Fruit fly (Drosophila melanogaster) whole organism, embryonic: ENCODE data around the gene Cpr23B.

Experiments
- CG10147 ChIP-seq: fragments of 200-800 bp; sonication (Bioruptor generic); optimal IDR thresholded peaks from 2 replicates; lab custom pipeline; 2019; ENCODE audit warnings: missing biosample characterization, mild to moderate bottlenecking, missing genetic modification characterization, moderate library complexity
- CG10267 ChIP-seq: fragments of 200-800 bp; sonication (Bioruptor generic); optimal IDR thresholded peaks from 2 replicates; lab custom pipeline; 2018; ENCODE audit warnings: missing biosample characterization, mild to moderate bottlenecking, missing genetic modification characterization, moderate library complexity
- CG11504 ChIP-seq: fragments of 200-800 bp; sonication (Bioruptor generic); optimal IDR thresholded peaks from 3 replicates; lab custom pipeline; 2019; ENCODE audit warnings: missing biosample characterization, mild to moderate bottlenecking, missing genetic modification characterization, moderate library complexity
- CG12744 ChIP-seq: fragments of 200-800 bp; sonication (Bioruptor generic); optimal IDR thresholded peaks from 2 replicates; lab custom pipeline; 2016; ENCODE audit warnings: missing biosample characterization, missing genetic modification characterization
- CG14014 ChIP-seq: fragments of 200-800 bp; sonication (Bioruptor generic); IDR thresholded peaks from 2 replicates; pipeline ENCODE4 v1.3.6; 2022; ENCODE audit warnings: missing biosample characterization, missing genetic modification characterization
- CG14860 ChIP-seq: fragments of 200-800 bp; sonication (Bioruptor generic); IDR thresholded peaks from 3 replicates; pipeline ENCODE4 v1.3.6; 2022; ENCODE audit warnings: missing biosample characterization, missing genetic modification characterization; ENCODE audit not compliant: partially characterized antibody
- CG15514 ChIP-seq: fragments of 200-800 bp; sonication (Bioruptor generic); optimal IDR thresholded peaks from 3 replicates; lab custom pipeline; 2017; ENCODE audit warnings: missing biosample characterization, missing genetic modification characterization, mild to moderate bottlenecking, moderate library complexity, missing genetic modification reagents
- CG17359 ChIP-seq: fragments of 200-800 bp; sonication (Bioruptor generic); optimal IDR thresholded peaks from 3 replicates; lab custom pipeline; 2018; ENCODE audit warnings: missing biosample characterization, mild to moderate bottlenecking, missing genetic modification characterization, moderate library complexity
- CG17361 ChIP-seq: fragments of 200-800 bp; sonication (Bioruptor generic); IDR thresholded peaks from 3 replicates; pipeline ENCODE4 v1.3.6; 2022; ENCODE audit warnings: missing biosample characterization, missing genetic modification characterization
- CG18764 ChIP-seq: fragments of 200-800 bp; sonication (Bioruptor generic); optimal IDR thresholded peaks from 3 replicates; lab custom pipeline; 2016; ENCODE audit warnings: missing biosample characterization, missing genetic modification characterization
- CG2678 ChIP-seq: fragments of 200-800 bp; sonication (Bioruptor generic); optimal IDR thresholded peaks from 3 replicates; lab custom pipeline; 2019; ENCODE audit warnings: missing biosample characterization, mild to moderate bottlenecking, missing genetic modification characterization, moderate library complexity
- CG3726 ChIP-seq: fragments of 200-800 bp; sonication (Bioruptor generic); IDR thresholded peaks from 3 replicates; pipeline ENCODE4, ENCODE4 v1.3.6; 2022; ENCODE audit warnings: missing biosample characterization, missing genetic modification characterization
- CG4730 ChIP-seq: fragments of 200-800 bp; sonication (Bioruptor generic); IDR thresholded peaks from 2 replicates; pipeline ENCODE4 v1.3.6; 2022; ENCODE audit warnings: missing biosample characterization, missing genetic modification characterization
- CG6683 ChIP-seq: fragments of 200-800 bp; sonication (Bioruptor generic); optimal IDR thresholded peaks from 2 replicates; lab custom pipeline; 2017; ENCODE audit warnings: missing biosample characterization, mild to moderate bottlenecking, missing genetic modification characterization, missing genetic modification reagents
- CG6813 ChIP-seq: fragments of 200-800 bp; sonication (Bioruptor generic); optimal IDR thresholded peaks from 2 replicates; lab custom pipeline; 2017; ENCODE audit warnings: missing biosample characterization, missing genetic modification characterization, mild to moderate bottlenecking, moderate library complexity, missing genetic modification reagents
- CG8281 ChIP-seq: fragments of 200-800 bp; sonication (Bioruptor generic); optimal IDR thresholded peaks from 2 replicates; lab custom pipeline; 2018; ENCODE audit warnings: missing biosample characterization, mild to moderate bottlenecking, missing genetic modification characterization, moderate library complexity
- CG9437 ChIP-seq: fragments of 200-800 bp; sonication (Bioruptor generic); optimal IDR thresholded peaks from 2 replicates; lab custom pipeline; 2018; ENCODE audit warnings: missing biosample characterization, mild to moderate bottlenecking, missing genetic modification characterization
- CHES-1-like ChIP-seq: fragments of 200-800 bp; sonication (Bioruptor generic); optimal IDR thresholded peaks from 2 replicates; lab custom pipeline; 2016; ENCODE audit warnings: missing biosample characterization, missing genetic modification characterization
- CTCF ChIP-seq: fragments of 200-800 bp; sonication (Bioruptor generic); optimal IDR thresholded peaks from 2 replicates; lab custom pipeline; 2017; ENCODE audit warnings: missing biosample characterization, mild to moderate bottlenecking, missing genetic modification characterization, moderate library complexity
- E2f1 ChIP-seq: fragments of 200-800 bp; sonication (Bioruptor generic); IDR thresholded peaks from 2 replicates; pipeline ENCODE4 v1.3.6; 2022; ENCODE audit warnings: missing biosample characterization, missing genetic modification characterization
- Fer1 ChIP-seq: fragments of 200-800 bp; sonication (Bioruptor generic); optimal IDR thresholded peaks from 2 replicates; lab custom pipeline; 2017; ENCODE audit warnings: missing biosample characterization, mild to moderate bottlenecking, missing genetic modification characterization
- Hr3 ChIP-seq: fragments of 200-800 bp; sonication (Bioruptor generic); optimal IDR thresholded peaks from 3 replicates; lab custom pipeline; 2016; ENCODE audit warnings: missing biosample characterization, missing genetic modification characterization
- Mes4 ChIP-seq: fragments of 200-800 bp; sonication (Bioruptor generic); optimal IDR thresholded peaks from 2 replicates; lab custom pipeline; 2016; ENCODE audit warnings: missing biosample characterization, missing genetic modification characterization
- NC2β ChIP-seq: fragments of 200-800 bp; sonication (Bioruptor generic); optimal IDR thresholded peaks from 2 replicates; lab custom pipeline; 2016; ENCODE audit warnings: missing biosample characterization, missing genetic modification characterization
- Nf-YB ChIP-seq: fragments of 200-800 bp; sonication (Bioruptor generic); optimal IDR thresholded peaks from 3 replicates; lab custom pipeline; 2019; ENCODE audit warnings: missing biosample characterization, mild to moderate bottlenecking, missing genetic modification characterization, moderate library complexity
- Ptx1 ChIP-seq: fragments of 200-800 bp; sonication (Bioruptor generic); IDR thresholded peaks from 2 replicates; pipeline ENCODE4 v1.3.6; 2022; ENCODE audit warnings: missing biosample characterization, missing genetic modification characterization
- Rx ChIP-seq: fragments of 200-800 bp; sonication (Bioruptor generic); IDR thresholded peaks from 2 replicates; pipeline ENCODE4 v1.3.6; 2022; ENCODE audit warnings: missing biosample characterization, missing genetic modification characterization
- Xbp1 ChIP-seq: fragments of 200-800 bp; sonication (Bioruptor generic); optimal IDR thresholded peaks from 3 replicates; lab custom pipeline; 2016; ENCODE audit warnings: missing biosample characterization, mild to moderate bottlenecking, missing genetic modification characterization
- Xrp1 ChIP-seq: fragments of 200-800 bp; sonication (Bioruptor generic); IDR thresholded peaks from 2 replicates; pipeline ENCODE4 v1.3.6; 2022; ENCODE audit warnings: missing biosample characterization, missing genetic modification characterization
- br ChIP-seq: fragments of >200 bp; optimal IDR thresholded peaks from 2 replicates; lab custom pipeline; 2017
- dan ChIP-seq: fragments of 200-800 bp; sonication (Bioruptor generic); IDR thresholded peaks from 2 replicates; pipeline ENCODE4 v1.3.6; 2022; ENCODE audit warnings: missing biosample characterization, missing genetic modification characterization
- danr ChIP-seq: fragments of 200-800 bp; sonication (Bioruptor generic); IDR thresholded peaks from 2 replicates; pipeline ENCODE4 v1.3.6; 2022; ENCODE audit warnings: missing biosample characterization, missing genetic modification characterization
- dm ChIP-seq: fragments of 200-800 bp; sonication (Bioruptor generic); optimal IDR thresholded peaks from 3 replicates; lab custom pipeline; 2016; ENCODE audit warnings: missing biosample characterization, missing genetic modification characterization
- fru ChIP-seq: fragments of >200 bp; optimal IDR thresholded peaks from 2 replicates; lab custom pipeline; 2017
- gro ChIP-seq: fragments of 200-800 bp; sonication (Bioruptor generic); optimal IDR thresholded peaks from 2 replicates; lab custom pipeline; 2016; ENCODE audit warnings: missing biosample characterization, missing genetic modification characterization
- jigr1 ChIP-seq: fragments of 200-800 bp; sonication (Bioruptor generic); IDR thresholded peaks from 3 replicates; pipeline ENCODE4 v1.3.6; 2022; ENCODE audit warnings: missing biosample characterization, missing genetic modification characterization
- lbe ChIP-seq: fragments of 200-800 bp; sonication (Bioruptor generic); optimal IDR thresholded peaks from 2 replicates; lab custom pipeline; 2016; ENCODE audit warnings: missing biosample characterization, mild to moderate bottlenecking, missing genetic modification characterization
- lilli ChIP-seq: fragments of 200-800 bp; sonication (Bioruptor generic); optimal IDR thresholded peaks from 3 replicates; lab custom pipeline; 2016; ENCODE audit warnings: missing biosample characterization, missing genetic modification characterization
- lmd ChIP-seq: fragments of 200-800 bp; sonication (Bioruptor generic); IDR thresholded peaks from 2 replicates; pipeline ENCODE4 v1.3.6; 2022; ENCODE audit warnings: missing biosample characterization, missing genetic modification characterization
- mam ChIP-seq: fragments of 200-800 bp; sonication (Bioruptor generic); optimal IDR thresholded peaks from 3 replicates; lab custom pipeline; 2016; ENCODE audit warnings: missing biosample characterization, missing genetic modification characterization
- nerfin-2 ChIP-seq: fragments of 200-800 bp; sonication (Bioruptor generic); IDR thresholded peaks from 2 replicates; pipeline ENCODE4 v1.3.6; 2022; ENCODE audit warnings: missing biosample characterization, missing genetic modification characterization; ENCODE audit not compliant: partially characterized antibody
- oc ChIP-seq: fragments of 200-800 bp; sonication (Bioruptor generic); optimal IDR thresholded peaks from 2 replicates; lab custom pipeline; 2018; ENCODE audit warnings: missing biosample characterization, mild to moderate bottlenecking, missing genetic modification characterization, moderate library complexity
- odd ChIP-seq: fragments of 200-800 bp; sonication (Bioruptor generic); optimal IDR thresholded peaks from 2 replicates; lab custom pipeline; 2017; ENCODE audit warnings: missing biosample characterization, mild to moderate bottlenecking, missing genetic modification characterization
- peb ChIP-seq: fragments of 200-800 bp; sonication (Bioruptor generic); IDR thresholded peaks from 2 replicates; pipeline ENCODE4 v1.3.6; 2022; ENCODE audit warnings: missing biosample characterization, missing genetic modification characterization
- prd ChIP-seq, 3 experiments: fragments of >200 bp in 2 of 3; fragments of 200-800 bp in 1 of 3; sonication (Bioruptor generic) in 1 of 3; optimal IDR thresholded peaks in 2 of 3; IDR thresholded peaks in 1 of 3; 2 replicates in 2 of 3; 3 replicates in 1 of 3; pipeline versions ENCODE4 v1.3.6 to Lab custom; 2017 to 2022; ENCODE audit warnings: missing biosample characterization in 1 of 3, missing genetic modification characterization in 1 of 3
- pzg ChIP-seq: fragments of 200-800 bp; sonication (Bioruptor generic); optimal IDR thresholded peaks from 3 replicates; lab custom pipeline; 2018; ENCODE audit warnings: missing biosample characterization, mild to moderate bottlenecking, missing genetic modification characterization, moderate library complexity
- ranshi ChIP-seq: fragments of 200-800 bp; sonication (Bioruptor generic); IDR thresholded peaks from 2 replicates; pipeline ENCODE4 v1.3.6; 2022; ENCODE audit warnings: missing biosample characterization, missing genetic modification characterization
- ro ChIP-seq: fragments of 200-800 bp; sonication (Bioruptor generic); IDR thresholded peaks from 2 replicates; pipeline ENCODE4 v1.3.6; 2022; ENCODE audit warnings: missing biosample characterization, missing genetic modification characterization
- sens ChIP-seq: fragments of 200-800 bp; sonication (Bioruptor generic); peaks from one replicate; lab custom pipeline; 2016; ENCODE audit warnings: missing biosample characterization, missing genetic modification characterization
- vfl ChIP-seq: fragments of 200-800 bp; sonication (Bioruptor generic); optimal IDR thresholded peaks from 2 replicates; lab custom pipeline; 2016; ENCODE audit warnings: missing biosample characterization, missing genetic modification characterization
- zfh2 ChIP-seq: fragments of 200-800 bp; sonication (Bioruptor generic); optimal IDR thresholded peaks from 2 replicates; lab custom pipeline; 2016; ENCODE audit warnings: missing biosample characterization, missing genetic modification characterization

Gene Cpr23B

dm6 chr2L:2857862-2858734 lies 19.9 kb downstream of the Cpr23B start:
- TF ChIP-seq Fer1 (GFP tag; lab: Kevin White, UChicago): peak; percentile 24
- no peak for TF ChIP-seq oc (tag; lab: Kevin White, UChicago)
- TF ChIP-seq CG2678 (tag; lab: Kevin White, UChicago): peak; percentile 36
- TF ChIP-seq mam: no peak
- TF ChIP-seq Xbp1 (GFP tag; lab: Kevin White, UChicago): peak; percentile 2
- peak; percentile 31 for TF ChIP-seq lilli (GFP tag; lab: Kevin White, UChicago)
- TF ChIP-seq CG14014 (GFP tag; lab: Robert Waterston, UW): peak; percentile 45
- peak; percentile 29; the same call in 1 of the 2 replicates for TF ChIP-seq Xrp1 (GFP tag; lab: Robert Waterston, UW)
- TF ChIP-seq dm (GFP tag; lab: Kevin White, UChicago): no peak
- no peak for TF ChIP-seq peb (GFP tag; lab: Robert Waterston, UW)
- no peak for TF ChIP-seq odd (GFP tag; lab: Kevin White, UChicago)
- TF ChIP-seq vfl (GFP tag; lab: Kevin White, UChicago): no peak
- no peak for TF ChIP-seq fru (lab: Kevin White, UChicago)
- TF ChIP-seq CG4730 (GFP tag; lab: Robert Waterston, UW): no peak
- TF ChIP-seq br: no peak
- TF ChIP-seq sens (GFP tag; lab: Kevin White, UChicago): peak; percentile 70
- TF ChIP-seq Ptx1 (GFP tag; lab: Robert Waterston, UW): peak; percentile 30; the same call in 1 of the 2 replicates
- no peak for TF ChIP-seq NC2β (GFP tag; lab: Kevin White, UChicago)
- TF ChIP-seq ro (GFP tag; lab: Robert Waterston, UW): no peak
- TF ChIP-seq CG3726 (GFP tag; lab: Robert Waterston, UW): no peak
- TF ChIP-seq nerfin-2 (GFP tag; lab: Robert Waterston, UW): no peak
- TF ChIP-seq CHES-1-like (GFP tag; lab: Kevin White, UChicago): no peak
- no peak for TF ChIP-seq CG17361 (GFP tag; lab: Robert Waterston, UW)
- no peak for TF ChIP-seq CG10147 (GFP tag; lab: Kevin White, UChicago)
- no peak for TF ChIP-seq prd (optimal IDR thresholded peaks at IDR 0.05; lab: Kevin White, UChicago)
- peak; percentile 34; the same call in 1 of the 3 replicates for TF ChIP-seq prd (GFP tag; IDR thresholded peaks at IDR 0.05; lab: Robert Waterston, UW)
- TF ChIP-seq ranshi (GFP tag; lab: Robert Waterston, UW): no peak
- no peak for TF ChIP-seq dan (GFP tag; lab: Robert Waterston, UW)
- no peak for TF ChIP-seq CG6683 (GFP tag; lab: Kevin White, UChicago)
- no peak for TF ChIP-seq danr
- TF ChIP-seq lbe: no peak
- no peak for TF ChIP-seq zfh2 (GFP tag; lab: Kevin White, UChicago)
- TF ChIP-seq Nf-YB (GFP tag; lab: Kevin White, UChicago): no peak
- TF ChIP-seq Rx (GFP tag; lab: Robert Waterston, UW): no peak
- TF ChIP-seq Hr3 (GFP tag; lab: Kevin White, UChicago): no peak
- no peak for TF ChIP-seq Mes4
- no peak for TF ChIP-seq CG12744 (GFP tag; lab: Kevin White, UChicago)
- peak; percentile 24 for TF ChIP-seq CG11504 (tag; lab: Kevin White, UChicago)
- peak; percentile 39 for TF ChIP-seq CG17359 (tag; lab: Kevin White, UChicago)
- peak; percentile 29 for TF ChIP-seq gro
- no peak for TF ChIP-seq CG18764 (GFP tag; lab: Kevin White, UChicago)
- no peak for TF ChIP-seq CG6813
- no peak for TF ChIP-seq jigr1 (GFP tag; lab: Robert Waterston, UW)
- no peak for TF ChIP-seq CG8281 (tag; lab: Kevin White, UChicago)
- TF ChIP-seq CTCF (GFP tag; lab: Kevin White, UChicago): no peak
- TF ChIP-seq CG10267: no peak
- no peak for TF ChIP-seq CG9437 (GFP tag; lab: Kevin White, UChicago)
- no peak for TF ChIP-seq pzg (GFP tag; lab: Kevin White, UChicago)
- no peak for TF ChIP-seq CG15514
- TF ChIP-seq E2f1 (GFP tag; lab: Robert Waterston, UW): no peak
- TF ChIP-seq lmd (GFP tag; lab: Robert Waterston, UW): no peak
- no peak for TF ChIP-seq CG14860 (GFP tag; lab: Robert Waterston, UW)
